Worm (Caenorhabditis elegans) whole organism, L1 larva: Measurements from ENCODE around the gene F23H12.7.

Experiments used
- C16A3.4 ChIP-seq: fragments of 150-350 bp; optimal IDR thresholded peaks from 2 replicates; lab custom pipeline; 2014; ENCODE audit warnings: missing biosample characterization, missing genetic modification characterization
- C34B4.2 ChIP-seq: sonication (generic microtip); optimal IDR thresholded peaks from 2 replicates; lab custom pipeline; 2017; ENCODE audit warnings: mild to moderate bottlenecking, missing genetic modification characterization, missing compliant biosample characterization
- alr-1 ChIP-seq: fragments of 200-800 bp; sonication (Bioruptor generic); optimal IDR thresholded peaks from 2 replicates; lab custom pipeline; 2018; ENCODE audit warnings: borderline replicate concordance, mild to moderate bottlenecking, missing genetic modification characterization, missing compliant biosample characterization
- ceh-82 ChIP-seq, 3 experiments: fragments of 150-350 bp in 1 of 3; sonication (generic microtip) in 2 of 3; optimal IDR thresholded peaks; 2 replicates each; lab custom pipeline; 2014 to 2017; ENCODE audit warnings: missing biosample characterization in 3 of 3, missing genetic modification characterization in 3 of 3
- dsc-1 ChIP-seq: sonication (generic microtip); optimal IDR thresholded peaks from 2 replicates; lab custom pipeline; 2016; ENCODE audit warnings: mild to moderate bottlenecking, missing genetic modification characterization, missing compliant biosample characterization
- efl-1 ChIP-seq, 4 experiments: fragments of 150-350 bp; optimal IDR thresholded peaks in 3 of 4; peaks in 1 of 4; 1 replicate in 1 of 4; 2 replicates in 3 of 4; lab custom pipeline; 2014; ENCODE audit warnings: missing biosample characterization in 2 of 4, missing genetic modification characterization in 2 of 4, missing genetic modification reagents in 2 of 4
- elt-2 ChIP-seq: sonication (generic microtip); optimal IDR thresholded peaks from 2 replicates; lab custom pipeline; 2016; ENCODE audit warnings: missing genetic modification characterization, mild to moderate bottlenecking, inconsistent platforms, missing compliant biosample characterization, missing genetic modification reagents
- elt-3 ChIP-seq, 6 experiments: fragments of 150-350 bp in 1 of 6; sonication (generic microtip); optimal IDR thresholded peaks; 2 replicates each; lab custom pipeline; 2017 to 2018; ENCODE audit warnings: missing biosample characterization in 6 of 6, missing genetic modification characterization in 6 of 6, inconsistent platforms in 1 of 6
- fkh-4 ChIP-seq: sonication (generic microtip); optimal IDR thresholded peaks from 2 replicates; lab custom pipeline; 2016; ENCODE audit warnings: missing compliant biosample characterization, missing genetic modification characterization, borderline replicate concordance
- fkh-8 ChIP-seq: sonication (generic microtip); optimal IDR thresholded peaks from 2 replicates; lab custom pipeline; 2016; ENCODE audit warnings: mild to moderate bottlenecking, missing genetic modification characterization, missing compliant biosample characterization
- fos-1 ChIP-seq: fragments of 150-350 bp; optimal IDR thresholded peaks from 2 replicates; lab custom pipeline; 2014; ENCODE audit warnings: missing biosample characterization, missing genetic modification characterization
- hlh-17 ChIP-seq: fragments of 200-800 bp; sonication (Bioruptor generic); optimal IDR thresholded peaks from 2 replicates; lab custom pipeline; 2018; ENCODE audit warnings: missing genetic modification characterization, mild to moderate bottlenecking, missing compliant biosample characterization, moderate library complexity, borderline replicate concordance
- hpl-2 ChIP-seq: fragments of 150-350 bp; optimal IDR thresholded peaks from 2 replicates; lab custom pipeline; 2014; ENCODE audit warnings: missing biosample characterization, missing genetic modification reagents, missing genetic modification characterization
- lin-13 ChIP-seq: fragments of 150-350 bp; optimal IDR thresholded peaks from 2 replicates; lab custom pipeline; 2014; ENCODE audit warnings: missing biosample characterization, missing genetic modification reagents, missing genetic modification characterization
- lin-14 ChIP-seq: fragments of 200-800 bp; sonication (Bioruptor generic); optimal IDR thresholded peaks from 2 replicates; lab custom pipeline; 2018; ENCODE audit warnings: mild to moderate bottlenecking, missing genetic modification characterization, moderate library complexity, missing compliant biosample characterization
- lin-35 ChIP-seq, 2 experiments: fragments of 150-350 bp; optimal IDR thresholded peaks; 2 replicates each; lab custom pipeline; 2014; ENCODE audit warnings: missing biosample characterization in 2 of 2, missing genetic modification characterization in 2 of 2, missing genetic modification reagents in 2 of 2
- mdl-1 ChIP-seq, 2 experiments: fragments of 150-350 bp; optimal IDR thresholded peaks; 2 replicates each; lab custom pipeline; 2014 to 2017; ENCODE audit warnings: missing biosample characterization in 2 of 2, missing genetic modification characterization in 2 of 2, inconsistent platforms in 1 of 2
- mep-1 ChIP-seq: fragments of 150-350 bp; optimal IDR thresholded peaks from 2 replicates; lab custom pipeline; 2014; ENCODE audit warnings: missing biosample characterization, missing genetic modification characterization
- nhr-19 ChIP-seq: fragments of 200-800 bp; sonication (Bioruptor generic); conservative IDR thresholded peaks from 2 replicates; pipeline ENCODE4 v1.3.6; 2022; ENCODE audit warnings: missing genetic modification characterization, missing compliant biosample characterization
- nhr-20 ChIP-seq: sonication (generic microtip); optimal IDR thresholded peaks from 2 replicates; lab custom pipeline; 2016; ENCODE audit warnings: mild to moderate bottlenecking, missing genetic modification characterization, missing compliant biosample characterization
- nhr-28 ChIP-seq: fragments of 150-350 bp; optimal IDR thresholded peaks from 2 replicates; lab custom pipeline; 2014; ENCODE audit warnings: missing biosample characterization, missing genetic modification characterization
- nhr-47 ChIP-seq: sonication (generic microtip); optimal IDR thresholded peaks from 2 replicates; lab custom pipeline; 2016; ENCODE audit warnings: mild to moderate bottlenecking, missing genetic modification characterization, moderate library complexity, missing compliant biosample characterization
- nhr-71 ChIP-seq: sonication (generic microtip); optimal IDR thresholded peaks from 2 replicates; lab custom pipeline; 2016; ENCODE audit warnings: mild to moderate bottlenecking, missing genetic modification characterization, moderate library complexity, missing compliant biosample characterization
- pax-3 ChIP-seq: fragments of 200-800 bp; sonication (Bioruptor generic); optimal IDR thresholded peaks from 2 replicates; lab custom pipeline; 2018; ENCODE audit warnings: mild to moderate bottlenecking, missing genetic modification characterization, moderate library complexity, missing compliant biosample characterization
- skn-1 ChIP-seq: fragments of 150-350 bp; optimal IDR thresholded peaks from 2 replicates; lab custom pipeline; 2014; ENCODE audit warnings: missing biosample characterization, missing genetic modification characterization
- sox-4 ChIP-seq: sonication (generic microtip); optimal IDR thresholded peaks from 2 replicates; lab custom pipeline; 2016; ENCODE audit warnings: missing genetic modification characterization, missing compliant biosample characterization
- tbx-2 ChIP-seq: sonication (generic microtip); optimal IDR thresholded peaks from 2 replicates; lab custom pipeline; 2016; ENCODE audit warnings: missing genetic modification characterization, missing compliant biosample characterization
- tlp-1 ChIP-seq: fragments of 150-350 bp; optimal IDR thresholded peaks from 2 replicates; lab custom pipeline; 2014; ENCODE audit warnings: missing biosample characterization, missing genetic modification characterization
- unc-86 ChIP-seq: sonication (generic microtip); optimal IDR thresholded peaks from 2 replicates; lab custom pipeline; 2016; ENCODE audit warnings: missing genetic modification characterization, missing compliant biosample characterization
- unc-98 ChIP-seq: fragments of 200-800 bp; sonication (Bioruptor generic); IDR thresholded peaks from 2 replicates; pipeline ENCODE4 v1.3.6; 2022; ENCODE audit warnings: missing genetic modification characterization, missing compliant biosample characterization
- vab-15 ChIP-seq: sonication (generic microtip); optimal IDR thresholded peaks from 2 replicates; lab custom pipeline; 2017; ENCODE audit warnings: missing genotype, mild to moderate bottlenecking, missing genetic modification characterization, missing compliant biosample characterization
- zip-4 ChIP-seq: fragments of 200-800 bp; sonication (Bioruptor generic); optimal IDR thresholded peaks from 2 replicates; lab custom pipeline; 2018; ENCODE audit warnings: mild to moderate bottlenecking, missing genetic modification characterization, moderate library complexity, missing compliant biosample characterization
- ztf-4 ChIP-seq: fragments of 150-350 bp; optimal IDR thresholded peaks from 2 replicates; lab custom pipeline; 2014; ENCODE audit warnings: missing biosample characterization, missing genetic modification characterization

The F23H12.7 gene

ce11 chrV:12413651-12414114 is 42.2 kb downstream of the F23H12.7 start, which contains the start of gene cdr-6:
Gene cdr-6, minus strand, starts transcription at chrV:12413701.
- peak; percentile 5 for TF ChIP-seq mep-1 (tag; lab: Kevin White, UChicago)
- TF ChIP-seq lin-13 (GFP tag; lab: Kevin White, UChicago) = no peak
- no peak for TF ChIP-seq unc-86
- TF ChIP-seq nhr-47 (tag; lab: Kevin White, UChicago) = no peak
- TF ChIP-seq nhr-20 (tag; lab: Kevin White, UChicago) = peak; percentile 72
- peak; percentile 13 for TF ChIP-seq nhr-28
- TF ChIP-seq nhr-71 (tag; lab: Kevin White, UChicago) = peak; percentile 36
- peak; percentile 42 for TF ChIP-seq lin-14 (GFP tag; lab: Kevin White, UChicago)
- peak in 1 of 2 experiments; percentile 6 for TF ChIP-seq lin-35 (GFP tag; optimal IDR thresholded peaks at IDR 0.05; lab: Kevin White, UChicago)
- TF ChIP-seq fkh-8 (tag; lab: Kevin White, UChicago) = no peak
- peak in 1 of 2 experiments; percentile 13 for TF ChIP-seq efl-1 (optimal IDR thresholded peaks at IDR 0.05; lab: Kevin White, UChicago)
- no peak for TF ChIP-seq efl-1 (GFP tag; optimal IDR thresholded peaks at IDR 0.05 in 1 of 2; lab: Kevin White, UChicago)
- no peak for TF ChIP-seq fkh-4 (tag; lab: Kevin White, UChicago)

- TF ChIP-seq hpl-2 (GFP tag; lab: Kevin White, UChicago) (no peak), elt-2 (tag; lab: Kevin White, UChicago) (peak; percentile 13)
These were observed 42.9 kb downstream of the F23H12.7 start for ce11 chrV:12414362-12414761.

- no peak for TF ChIP-seq fkh-8 (tag; lab: Kevin White, UChicago)
- no peak for TF ChIP-seq efl-1 (optimal IDR thresholded peaks at IDR 0.05; lab: Kevin White, UChicago)
- TF ChIP-seq efl-1 (GFP tag; optimal IDR thresholded peaks at IDR 0.05 in 1 of 2; lab: Kevin White, UChicago) = peak in 1 of 2 experiments; percentile 48
- TF ChIP-seq nhr-20 (tag; lab: Kevin White, UChicago) = peak; percentile 14
- TF ChIP-seq elt-2 (tag; lab: Kevin White, UChicago) = peak; percentile 57
- TF ChIP-seq, all 84 proteins: peak for 3
These were observed 44.2 kb downstream of the F23H12.7 start, which contains the start of gene cdr-2 for ce11 chrV:12415656-12416055. Gene cdr-2, minus strand, starts transcription at chrV:12415709.

ce11 chrV:12417277-12417676 is 45.8 kb downstream of the F23H12.7 start, which contains the start of gene cdr-3:
Gene cdr-3, minus strand, starts transcription at chrV:12417377.
- TF ChIP-seq dsc-1 (no peak), sox-4 (no peak), elt-2 (tag; lab: Kevin White, UChicago) (no peak), vab-15 (tag; lab: Kevin White, UChicago) (no peak), fos-1 (no peak), alr-1 (tag; lab: Kevin White, UChicago) (no peak), C16A3.4 (tag; lab: Kevin White, UChicago) (no peak), C34B4.2 (tag; lab: Kevin White, UChicago) (no peak), hlh-17 (GFP tag; lab: Kevin White, UChicago) (no peak), mdl-1 (tag; optimal IDR thresholded peaks at IDR 0.05; lab: Kevin White, UChicago) (no peak), tbx-2 (tag; lab: Kevin White, UChicago) (no peak), zip-4 (no peak), ztf-4 (tag; lab: Kevin White, UChicago) (no peak)
- TF ChIP-seq, all 84 proteins: peak for 0

ce11 chrV:12418292-12418691 is 46.8 kb downstream of the F23H12.7 start, which contains the start of gene C54D10.3:
Gene C54D10.3, plus strand, starts transcription at chrV:12418592.
- no peak for TF ChIP-seq C16A3.4 (tag; lab: Kevin White, UChicago)
- TF ChIP-seq elt-3 (tag; optimal IDR thresholded peaks at IDR 0.05; lab: Kevin White, UChicago) = no peak

- no peak for TF ChIP-seq efl-1 (optimal IDR thresholded peaks at IDR 0.05; lab: Kevin White, UChicago)
- TF ChIP-seq efl-1 (GFP tag; optimal IDR thresholded peaks at IDR 0.05 in 1 of 2; lab: Kevin White, UChicago) = no peak
- TF ChIP-seq nhr-19 = no peak
- TF ChIP-seq ceh-82 (tag; optimal IDR thresholded peaks at IDR 0.05; lab: Kevin White, UChicago) = no peak
- no peak for TF ChIP-seq skn-1 (tag; lab: Kevin White, UChicago)
- TF ChIP-seq tbx-2 (tag; lab: Kevin White, UChicago) = no peak
- no peak for TF ChIP-seq pax-3 (tag; lab: Kevin White, UChicago)
- no peak for TF ChIP-seq tlp-1 (tag; lab: Kevin White, UChicago)
- no peak for TF ChIP-seq unc-98 (GFP tag; lab: Robert Waterston, UW)
- TF ChIP-seq, all 84 proteins: peak for 0
These were observed 49.4 kb downstream of the F23H12.7 start, which contains the start of gene C54D10.4 for ce11 chrV:12420843-12421242. Gene C54D10.4, minus strand, starts transcription at chrV:12420943.
